Worm (Caenorhabditis elegans) whole organism, late embryonic: ENCODE data around the gene clec-33.

Experiments
- C08G9.2 ChIP-seq: sonication (generic microtip); optimal IDR thresholded peaks from 2 replicates; lab custom pipeline; 2016; ENCODE audit warnings: mild to moderate bottlenecking, missing genetic modification characterization, moderate library complexity, missing compliant biosample characterization
- C38D4.7 ChIP-seq: fragments of 200-800 bp; sonication (Bioruptor generic); optimal IDR thresholded peaks from 2 replicates; lab custom pipeline; 2018; ENCODE audit warnings: mild to moderate bottlenecking, missing genetic modification characterization, moderate library complexity, missing compliant biosample characterization
- K02D7.2 ChIP-seq: sonication (generic microtip); optimal IDR thresholded peaks from 2 replicates; lab custom pipeline; 2017; ENCODE audit warnings: mild to moderate bottlenecking, missing genetic modification characterization, missing compliant biosample characterization
- K09A11.1 ChIP-seq: sonication (generic microtip); optimal IDR thresholded peaks from 2 replicates; lab custom pipeline; 2017; ENCODE audit warnings: antibody characterized with exemption, mild to moderate bottlenecking, missing genetic modification characterization, missing compliant biosample characterization; ENCODE audit not compliant: insufficient read depth
- ahr-1 ChIP-seq: sonication (generic microtip); optimal IDR thresholded peaks from 2 replicates; lab custom pipeline; 2016; ENCODE audit warnings: missing genetic modification characterization, missing compliant biosample characterization
- ceh-14 ChIP-seq: sonication (generic microtip); optimal IDR thresholded peaks from 2 replicates; lab custom pipeline; 2016; ENCODE audit warnings: missing genotype, missing genetic modification characterization, missing compliant biosample characterization
- ceh-18 ChIP-seq: sonication (generic microtip); optimal IDR thresholded peaks from 2 replicates; lab custom pipeline; 2016; ENCODE audit warnings: missing genetic modification characterization, missing compliant biosample characterization
- ceh-19 ChIP-seq: fragments of 200-800 bp; sonication (Bioruptor generic); optimal IDR thresholded peaks from 2 replicates; lab custom pipeline; 2018; ENCODE audit warnings: mild to moderate bottlenecking, missing genetic modification characterization, missing compliant biosample characterization
- ceh-2 ChIP-seq: sonication (generic microtip); optimal IDR thresholded peaks from 2 replicates; lab custom pipeline; 2016; ENCODE audit warnings: missing genotype, missing genetic modification characterization, missing compliant biosample characterization
- ceh-22 ChIP-seq: sonication (generic microtip); optimal IDR thresholded peaks from 2 replicates; lab custom pipeline; 2017; ENCODE audit warnings: missing biosample characterization, missing genetic modification characterization
- ceh-24 ChIP-seq: sonication (generic microtip); optimal IDR thresholded peaks from 2 replicates; lab custom pipeline; 2016; ENCODE audit warnings: mild to moderate bottlenecking, missing genetic modification characterization, missing compliant biosample characterization
- ceh-34 ChIP-seq: sonication (generic microtip); optimal IDR thresholded peaks from 2 replicates; lab custom pipeline; 2016; ENCODE audit warnings: mild to moderate bottlenecking, missing genetic modification characterization, missing compliant biosample characterization
- ceh-45 ChIP-seq: fragments of 200-800 bp; sonication (Bioruptor generic); IDR thresholded peaks from 2 replicates; pipeline ENCODE4 v1.3.6; 2022; ENCODE audit warnings: missing genetic modification reagents, missing genetic modification characterization, missing compliant biosample characterization
- dve-1 ChIP-seq: sonication (generic microtip); optimal IDR thresholded peaks from 2 replicates; lab custom pipeline; 2017; ENCODE audit warnings: antibody characterized with exemption, mild to moderate bottlenecking, missing genetic modification characterization, missing compliant biosample characterization
- elt-2 ChIP-seq: sonication (generic microtip); optimal IDR thresholded peaks from 2 replicates; lab custom pipeline; 2016; ENCODE audit warnings: missing genetic modification reagents, missing genetic modification characterization, missing compliant biosample characterization
- eyg-1 ChIP-seq: sonication (generic microtip); optimal IDR thresholded peaks from 2 replicates; lab custom pipeline; 2016; ENCODE audit warnings: missing genotype, missing genetic modification characterization, missing compliant biosample characterization
- fkh-6 ChIP-seq: sonication (generic microtip); optimal IDR thresholded peaks from 2 replicates; lab custom pipeline; 2016; ENCODE audit warnings: missing genetic modification characterization, missing compliant biosample characterization
- hlh-13 ChIP-seq: fragments of 200-800 bp; sonication (Bioruptor generic); optimal IDR thresholded peaks from 2 replicates; lab custom pipeline; 2018; ENCODE audit warnings: mild to moderate bottlenecking, missing genetic modification characterization, missing compliant biosample characterization
- hlh-15 ChIP-seq: sonication (generic microtip); optimal IDR thresholded peaks from 2 replicates; lab custom pipeline; 2016; ENCODE audit warnings: missing genetic modification characterization, missing compliant biosample characterization
- hlh-30 ChIP-seq: sonication (generic microtip); optimal IDR thresholded peaks from 2 replicates; lab custom pipeline; 2017; ENCODE audit warnings: antibody characterized with exemption, missing genetic modification characterization, missing compliant biosample characterization; ENCODE audit not compliant: insufficient read depth
- hlh-6 ChIP-seq: sonication (generic microtip); optimal IDR thresholded peaks from 2 replicates; lab custom pipeline; 2016; ENCODE audit warnings: missing genotype, missing genetic modification characterization, missing compliant biosample characterization
- hlh-8 ChIP-seq: sonication (generic microtip); optimal IDR thresholded peaks from 2 replicates; lab custom pipeline; 2016; ENCODE audit warnings: missing genotype, missing genetic modification characterization, missing compliant biosample characterization
- lin-11 ChIP-seq: fragments of 200-800 bp; sonication (Bioruptor generic); optimal IDR thresholded peaks from 2 replicates; lab custom pipeline; 2018; ENCODE audit warnings: mild to moderate bottlenecking, missing genetic modification characterization, missing compliant biosample characterization
- madf-2 ChIP-seq: sonication (generic microtip); optimal IDR thresholded peaks from 2 replicates; lab custom pipeline; 2017; ENCODE audit warnings: missing genetic modification characterization, missing compliant biosample characterization
- nhr-232 ChIP-seq: sonication (generic microtip); optimal IDR thresholded peaks from 2 replicates; lab custom pipeline; 2016; ENCODE audit warnings: missing genetic modification characterization, missing compliant biosample characterization
- npax-4 ChIP-seq: sonication (generic microtip); optimal IDR thresholded peaks from 2 replicates; lab custom pipeline; 2016; ENCODE audit warnings: missing genetic modification characterization, missing compliant biosample characterization
- odd-2 ChIP-seq: sonication (generic microtip); optimal IDR thresholded peaks from 2 replicates; lab custom pipeline; 2017; ENCODE audit warnings: antibody characterized with exemption, mild to moderate bottlenecking, missing genetic modification characterization, missing compliant biosample characterization
- pax-1 ChIP-seq: fragments of 150-350 bp; optimal IDR thresholded peaks from 2 replicates; lab custom pipeline; 2014; ENCODE audit warnings: missing biosample characterization, missing genetic modification characterization
- pha-4 ChIP-seq: fragments of 150-350 bp; optimal IDR thresholded peaks from 2 replicates; lab custom pipeline; 2018; ENCODE audit warnings: missing biosample characterization, missing genetic modification reagents, missing genetic modification characterization
- pqm-1 ChIP-seq: sonication (generic microtip); optimal IDR thresholded peaks from 2 replicates; lab custom pipeline; 2016; ENCODE audit warnings: missing genetic modification characterization, missing compliant biosample characterization
- pros-1 ChIP-seq: fragments of 150-350 bp; optimal IDR thresholded peaks from 2 replicates; lab custom pipeline; 2014; ENCODE audit warnings: missing biosample characterization, missing genetic modification reagents, missing genetic modification characterization
- sox-2 ChIP-seq: fragments of 200-800 bp; sonication (Bioruptor generic); IDR thresholded peaks from 2 replicates; pipeline ENCODE4 v1.3.6; 2022; ENCODE audit warnings: missing genetic modification reagents, missing genetic modification characterization, missing compliant biosample characterization
- syd-9 ChIP-seq: sonication (generic microtip); optimal IDR thresholded peaks from 2 replicates; lab custom pipeline; 2016; ENCODE audit warnings: mild to moderate bottlenecking, missing genetic modification characterization, moderate library complexity, missing compliant biosample characterization
- tbx-2 ChIP-seq: sonication (generic microtip); optimal IDR thresholded peaks from 2 replicates; lab custom pipeline; 2016; ENCODE audit warnings: missing genetic modification characterization, missing compliant biosample characterization
- tbx-7 ChIP-seq: sonication (generic microtip); optimal IDR thresholded peaks from 2 replicates; lab custom pipeline; 2016; ENCODE audit warnings: missing genotype, missing genetic modification characterization, missing compliant biosample characterization
- ttx-3 ChIP-seq: sonication (generic microtip); optimal IDR thresholded peaks from 2 replicates; lab custom pipeline; 2016; ENCODE audit warnings: missing genetic modification reagents, missing genetic modification characterization, missing compliant biosample characterization
- unc-3 ChIP-seq, 2 experiments: fragments of 200-800 bp in 1 of 2; sonication (Bioruptor generic) in 1 of 2; sonication (generic microtip) in 1 of 2; conservative IDR thresholded peaks in 1 of 2; optimal IDR thresholded peaks in 1 of 2; 2 replicates each; pipeline versions ENCODE4 v1.3.6 to Lab custom; 2016 to 2022; ENCODE audit warnings: missing compliant biosample characterization in 2 of 2, missing genetic modification characterization in 2 of 2, missing genetic modification reagents in 1 of 2
- unc-42 ChIP-seq: sonication (generic microtip); optimal IDR thresholded peaks from 2 replicates; lab custom pipeline; 2016; ENCODE audit warnings: missing genotype, missing genetic modification characterization, missing compliant biosample characterization
- unc-55 ChIP-seq: sonication (generic microtip); optimal IDR thresholded peaks from 2 replicates; lab custom pipeline; 2017; ENCODE audit warnings: missing biosample characterization, missing genetic modification reagents, missing genetic modification characterization
- zip-5 ChIP-seq: sonication (generic microtip); optimal IDR thresholded peaks from 2 replicates; lab custom pipeline; 2016; ENCODE audit warnings: missing genetic modification characterization, missing compliant biosample characterization
- ztf-16 ChIP-seq: sonication (generic microtip); optimal IDR thresholded peaks from 2 replicates; lab custom pipeline; 2017; ENCODE audit warnings: missing genetic modification characterization, missing compliant biosample characterization

clec-33 gene

DNA sequence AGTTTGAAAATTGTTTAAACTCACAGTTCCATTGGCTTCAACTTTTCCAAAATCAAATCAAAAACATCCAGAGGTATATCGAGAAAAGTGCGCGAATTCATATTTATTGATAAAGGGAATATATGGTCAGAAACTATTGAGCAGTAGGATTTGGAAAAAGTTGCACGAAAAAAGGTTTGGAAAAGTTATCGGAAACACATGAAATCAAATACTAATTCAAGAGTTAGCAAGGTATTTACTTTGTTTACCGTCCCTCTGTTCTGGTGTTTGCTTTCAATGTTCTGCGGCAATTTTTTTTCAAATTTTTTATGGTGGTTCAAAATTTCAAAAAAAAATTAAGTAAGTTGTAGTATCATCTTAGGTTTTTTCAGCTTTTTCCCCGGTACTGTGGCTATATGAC, 29.7 kb upstream of the clec-33 start, which contains the start of gene fbxa-45:
fbxa-45 (minus strand) TSS at position 101 of the 400 bp plus-strand sequence.
- TF ChIP-seq unc-55 (no peak), ceh-24 (no peak), unc-42 (tag; lab: Kevin White, UChicago) (no peak), ceh-45 (GFP tag; lab: Robert Waterston, UW) (no peak), pros-1 (tag; lab: Kevin White, UChicago) (no peak), ceh-22 (tag; lab: Kevin White, UChicago) (no peak), pha-4 (no peak), ceh-34 (tag; lab: Kevin White, UChicago) (no peak), zip-5 (tag; lab: Kevin White, UChicago) (no peak), ahr-1 (no peak), dve-1 (tag; lab: Kevin White, UChicago) (no peak), C08G9.2 (tag; lab: Kevin White, UChicago) (no peak), K02D7.2 (tag; lab: Kevin White, UChicago) (no peak), hlh-30 (no peak), hlh-15 (tag; lab: Kevin White, UChicago) (no peak), eyg-1 (no peak), npax-4 (tag; lab: Kevin White, UChicago) (no peak), sox-2 (GFP tag; lab: Robert Waterston, UW) (no peak), ttx-3 (tag; lab: Kevin White, UChicago) (no peak)

DNA sequence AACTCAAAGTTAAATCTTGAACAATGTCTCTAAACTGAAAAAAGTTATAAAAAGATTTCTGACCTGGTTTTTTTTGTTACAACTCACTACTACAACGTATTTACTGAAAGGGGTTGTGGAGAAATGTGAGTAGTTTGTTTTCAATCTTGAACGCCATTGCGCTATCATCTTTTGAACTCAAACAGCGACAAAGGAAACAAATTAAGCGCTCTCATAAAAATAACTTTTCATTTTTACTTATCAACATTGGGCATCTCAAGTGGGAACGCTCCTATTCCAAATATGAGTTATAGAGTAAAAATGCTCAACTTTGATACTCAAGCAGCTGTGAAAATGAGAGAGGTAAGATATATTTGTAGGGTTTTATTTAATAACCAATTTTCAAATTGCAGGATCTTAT, 23.8 kb upstream of the clec-33 start, which contains the start of gene F09C6.15:
F09C6.15 (plus strand) TSS at position 301 of the 400 bp plus-strand sequence.
- TF ChIP-seq pax-1 (no peak), fkh-6 (tag; lab: Kevin White, UChicago) (no peak), K02D7.2 (tag; lab: Kevin White, UChicago) (no peak), elt-2 (tag; lab: Kevin White, UChicago) (no peak), syd-9 (tag; lab: Kevin White, UChicago) (no peak), sox-2 (GFP tag; lab: Robert Waterston, UW) (no peak), tbx-7 (no peak), unc-3 (GFP tag; conservative IDR thresholded peaks at IDR 0.05; lab: Robert Waterston, UW) (no peak), unc-3 (tag; optimal IDR thresholded peaks at IDR 0.05; lab: Kevin White, UChicago) (no peak), lin-11 (tag; lab: Kevin White, UChicago) (no peak), ceh-14 (tag; lab: Kevin White, UChicago) (no peak)
- TF ChIP-seq, all 69 proteins: peak for 0

DNA sequence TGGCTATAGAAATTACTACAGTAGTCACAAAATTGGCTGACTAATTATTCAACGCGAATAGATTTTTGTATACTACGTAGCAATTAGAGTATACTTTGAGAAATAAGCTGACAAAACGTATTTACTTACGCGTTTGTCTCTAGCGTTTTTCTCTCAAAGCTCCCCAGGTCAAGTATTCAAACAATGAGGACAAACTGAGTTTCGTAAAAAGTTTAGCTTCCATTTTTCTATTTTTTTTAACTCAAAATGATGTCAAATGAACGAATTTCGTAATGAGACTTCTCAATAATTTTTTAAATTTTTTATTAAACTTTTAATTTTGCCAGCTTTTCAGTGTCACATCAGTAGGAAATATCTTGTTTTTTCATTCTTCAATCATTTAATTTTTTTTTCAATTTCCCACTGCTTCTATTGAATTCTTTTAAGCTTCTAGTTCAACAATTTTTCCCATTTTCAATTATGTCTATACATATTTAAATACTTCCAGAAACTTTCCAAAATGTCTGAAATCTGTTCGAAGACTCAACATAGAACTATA, 19.2 kb upstream of the clec-33 start, which contains the start of the genes ifas-2 and fbxa-44:
ifas-2 (minus strand) TSS at position 101 of the 538 bp plus-strand sequence.
fbxa-44 (plus strand) TSS at position 488 of the 538 bp plus-strand sequence.
- TF ChIP-seq madf-2 (tag; lab: Kevin White, UChicago) (no peak), hlh-6 (no peak), K09A11.1 (no peak), hlh-8 (tag; lab: Kevin White, UChicago) (no peak), C08G9.2 (tag; lab: Kevin White, UChicago) (no peak), pqm-1 (tag; lab: Kevin White, UChicago) (no peak), npax-4 (tag; lab: Kevin White, UChicago) (no peak), ceh-24 (no peak), unc-3 (GFP tag; conservative IDR thresholded peaks at IDR 0.05; lab: Robert Waterston, UW) (no peak), unc-3 (tag; optimal IDR thresholded peaks at IDR 0.05; lab: Kevin White, UChicago) (no peak), C38D4.7 (GFP tag; lab: Kevin White, UChicago) (no peak), ceh-2 (tag; lab: Kevin White, UChicago) (no peak), ztf-16 (tag; lab: Kevin White, UChicago) (no peak), hlh-13 (GFP tag; lab: Kevin White, UChicago) (no peak), tbx-2 (tag; lab: Kevin White, UChicago) (no peak), ceh-19 (no peak), odd-2 (no peak), tbx-7 (no peak), ceh-18 (tag; lab: Kevin White, UChicago) (no peak), nhr-232 (no peak)
